Worm (Caenorhabditis elegans) whole organism, mixed stage, embryonic: ENCODE results near the gene T28F3.11.
A peak's percentile ranks its signal among the peaks of the same experiment; 100 is the strongest.

Experiments
- M03D4.4 ChIP-seq: sonication (generic microtip); optimal IDR thresholded peaks from 2 replicates; lab custom pipeline; 2017; ENCODE audit warnings: mild to moderate bottlenecking, missing genetic modification characterization, missing compliant biosample characterization
- ceh-39 ChIP-seq: fragments of 150-350 bp; optimal IDR thresholded peaks from 2 replicates; lab custom pipeline; 2014; ENCODE audit warnings: missing biosample characterization, missing genetic modification characterization
- ceh-43 ChIP-seq: fragments of 200-800 bp; sonication (Bioruptor generic); optimal IDR thresholded peaks from 2 replicates; lab custom pipeline; 2018; ENCODE audit warnings: mild to moderate bottlenecking, missing genetic modification characterization, moderate library complexity, missing compliant biosample characterization
- ceh-83 ChIP-seq: fragments of 200-800 bp; sonication (Bioruptor generic); optimal IDR thresholded peaks from 2 replicates; lab custom pipeline; 2018; ENCODE audit warnings: mild to moderate bottlenecking, missing genetic modification characterization, missing compliant biosample characterization
- ces-1 ChIP-seq: fragments of 150-350 bp; optimal IDR thresholded peaks from 2 replicates; lab custom pipeline; 2014; ENCODE audit warnings: missing biosample characterization, missing genetic modification reagents, missing genetic modification characterization
- cnd-1 ChIP-seq: fragments of 200-800 bp; sonication (Bioruptor generic); optimal IDR thresholded peaks from 2 replicates; lab custom pipeline; 2018; ENCODE audit warnings: mild to moderate bottlenecking, missing genetic modification characterization, missing compliant biosample characterization
- drap-1 ChIP-seq: fragments of 200-800 bp; sonication (Bioruptor generic); optimal IDR thresholded peaks from 3 replicates; lab custom pipeline; 2018; ENCODE audit warnings: mild to moderate bottlenecking, missing genetic modification characterization, missing compliant biosample characterization
- elt-1 ChIP-seq: sonication (generic microtip); optimal IDR thresholded peaks from 2 replicates; lab custom pipeline; 2017; ENCODE audit warnings: missing genetic modification characterization, mild to moderate bottlenecking, missing compliant biosample characterization, antibody characterized with exemption, moderate library complexity, borderline replicate concordance; ENCODE audit not compliant: insufficient read depth
- elt-3 ChIP-seq: fragments of 150-350 bp; optimal IDR thresholded peaks from 2 replicates; lab custom pipeline; 2014; ENCODE audit warnings: missing biosample characterization, missing genetic modification characterization
- ham-2 ChIP-seq: fragments of 200-800 bp; sonication (Bioruptor generic); optimal IDR thresholded peaks from 2 replicates; lab custom pipeline; 2018; ENCODE audit warnings: mild to moderate bottlenecking, missing genetic modification characterization, missing compliant biosample characterization
- hlh-1 ChIP-seq: fragments of 150-350 bp; optimal IDR thresholded peaks from 2 replicates; lab custom pipeline; 2014; ENCODE audit warnings: missing biosample characterization, missing genetic modification reagents, missing genetic modification characterization
- lin-13 ChIP-seq: fragments of 150-350 bp; optimal IDR thresholded peaks from 2 replicates; lab custom pipeline; 2014; ENCODE audit warnings: missing biosample characterization, missing genetic modification characterization
- mab-5 ChIP-seq: fragments of 150-350 bp; optimal IDR thresholded peaks from 2 replicates; lab custom pipeline; 2014; ENCODE audit warnings: missing biosample characterization, missing genetic modification characterization
- mep-1 ChIP-seq: fragments of 150-350 bp; optimal IDR thresholded peaks from 2 replicates; lab custom pipeline; 2017; ENCODE audit warnings: missing biosample characterization, missing genetic modification reagents, missing genetic modification characterization, inconsistent platforms
- mls-2 ChIP-seq: sonication (generic microtip); optimal IDR thresholded peaks from 2 replicates; lab custom pipeline; 2016; ENCODE audit warnings: mild to moderate bottlenecking, missing genetic modification characterization, moderate library complexity, missing compliant biosample characterization
- nhr-12 ChIP-seq: fragments of 150-350 bp; optimal IDR thresholded peaks from 2 replicates; lab custom pipeline; 2014; ENCODE audit warnings: missing biosample characterization, missing genetic modification characterization
- nhr-2 ChIP-seq: fragments of 150-350 bp; optimal IDR thresholded peaks from 2 replicates; lab custom pipeline; 2014; ENCODE audit warnings: missing biosample characterization, missing genetic modification characterization
- nhr-237 ChIP-seq: fragments of 150-350 bp; optimal IDR thresholded peaks from 2 replicates; lab custom pipeline; 2014; ENCODE audit warnings: missing biosample characterization, missing genetic modification characterization
- nhr-28 ChIP-seq: fragments of 150-350 bp; optimal IDR thresholded peaks from 2 replicates; lab custom pipeline; 2014; ENCODE audit warnings: missing biosample characterization, missing genetic modification characterization
- sem-2 ChIP-seq: fragments of 200-800 bp; sonication (Bioruptor generic); optimal IDR thresholded peaks from 2 replicates; lab custom pipeline; 2018; ENCODE audit warnings: mild to moderate bottlenecking, missing genetic modification characterization, missing compliant biosample characterization
- snpc-4 ChIP-seq: fragments of 150-350 bp; optimal IDR thresholded peaks from 2 replicates; lab custom pipeline; 2014; ENCODE audit warnings: missing biosample characterization, missing genetic modification characterization
- sptf-1 ChIP-seq: sonication (generic microtip); optimal IDR thresholded peaks from 2 replicates; lab custom pipeline; 2017; ENCODE audit warnings: mild to moderate bottlenecking, missing genetic modification characterization, moderate library complexity, missing compliant biosample characterization
- tbx-8 ChIP-seq: fragments of 200-800 bp; sonication (Bioruptor generic); optimal IDR thresholded peaks from 2 replicates; lab custom pipeline; 2018; ENCODE audit warnings: mild to moderate bottlenecking, missing genetic modification characterization, moderate library complexity, missing compliant biosample characterization
- unc-39 ChIP-seq: fragments of 150-350 bp; optimal IDR thresholded peaks from 2 replicates; lab custom pipeline; 2014; ENCODE audit warnings: missing biosample characterization, missing genetic modification characterization
- unc-62 ChIP-seq: fragments of 150-350 bp; optimal IDR thresholded peaks from 2 replicates; lab custom pipeline; 2014; ENCODE audit warnings: missing biosample characterization, missing genetic modification reagents, missing genetic modification characterization
- zip-8 ChIP-seq: fragments of 150-350 bp; optimal IDR thresholded peaks from 2 replicates; lab custom pipeline; 2014; ENCODE audit warnings: missing biosample characterization, missing genetic modification characterization

Gene T28F3.11

DNA sequence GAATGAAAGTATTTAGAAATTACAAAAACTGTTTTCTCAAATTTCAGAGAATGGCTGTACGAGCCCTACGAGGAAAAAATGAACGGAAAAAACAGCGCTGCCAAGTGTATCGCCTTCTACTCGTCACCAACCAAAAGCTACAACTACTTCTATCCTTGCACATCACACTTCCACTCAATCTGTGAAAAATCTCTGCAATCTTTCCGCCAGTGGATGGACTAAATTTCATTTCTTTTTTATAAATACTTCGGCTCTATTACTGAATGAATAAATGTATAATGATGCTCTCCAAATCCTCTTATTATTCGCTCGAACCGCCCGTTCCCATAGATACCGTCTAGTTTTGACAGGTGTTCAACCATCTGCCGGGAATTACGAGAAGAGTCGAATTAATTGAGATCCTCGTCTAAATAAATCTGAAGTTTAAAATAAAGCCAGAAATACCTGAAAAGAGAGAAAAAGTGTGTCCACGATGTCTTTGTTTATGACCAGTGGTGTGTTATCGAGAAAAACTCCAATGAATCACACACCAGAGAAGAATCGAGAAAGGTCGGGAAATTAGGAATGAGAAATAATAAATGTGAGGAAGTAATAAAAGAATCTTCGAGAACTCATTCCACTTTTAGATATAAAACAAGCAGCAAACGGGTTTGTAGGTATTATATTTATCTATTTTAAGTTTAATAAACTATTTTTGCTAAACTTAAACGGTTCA, 13.9 kb downstream of the T28F3.11 start:
- TF ChIP-seq cnd-1 (peak; percentile 75), nhr-12 (tag; lab: Kevin White, UChicago) (no peak), ceh-83 (no peak)

DNA sequence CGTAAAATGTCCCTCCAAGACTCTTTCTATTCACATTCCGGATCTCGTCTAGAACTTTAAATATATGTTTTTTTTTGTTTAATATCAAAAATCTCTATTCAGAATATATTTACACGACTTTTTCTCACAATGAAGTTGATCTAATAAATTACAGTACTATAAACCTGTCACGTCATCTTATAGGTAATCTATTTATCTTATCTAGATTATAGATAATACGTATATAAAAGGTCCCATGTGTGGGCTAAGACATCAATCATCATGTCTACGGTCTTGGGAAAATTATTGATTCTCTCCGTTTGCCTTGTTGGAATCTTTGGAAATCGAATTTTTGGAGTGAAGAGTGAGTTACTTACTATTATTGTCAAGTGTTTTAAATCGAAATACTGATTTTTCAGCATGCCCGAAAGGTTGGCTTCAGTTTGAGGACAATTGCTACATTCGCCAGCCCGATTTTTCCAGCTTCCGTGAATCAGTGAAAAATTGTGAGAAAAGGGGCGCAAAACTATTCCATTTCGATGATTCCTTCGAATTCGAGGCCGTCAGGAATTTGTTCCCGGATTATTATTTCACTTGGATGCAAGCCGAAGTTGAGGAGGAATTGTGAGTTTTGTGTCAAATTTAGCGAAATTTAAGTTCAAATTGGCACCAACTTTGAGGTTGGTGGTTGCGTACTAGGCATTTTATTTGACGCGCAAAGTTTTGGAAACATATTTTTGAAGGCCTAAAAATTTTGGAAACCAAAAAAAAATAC, 14.6 kb downstream of the T28F3.11 start, which contains the start of gene clec-196:
Gene clec-196 (plus strand): TSS at position 252 of the 754 bp plus-strand sequence.
- TF ChIP-seq mls-2 (tag; lab: Kevin White, UChicago): no peak
- peak; percentile 3 for TF ChIP-seq ceh-39
- TF ChIP-seq snpc-4: no peak
- no peak for TF ChIP-seq sptf-1 (tag; lab: Kevin White, UChicago)
- TF ChIP-seq nhr-2 (tag; lab: Kevin White, UChicago): peak; percentile 51
- no peak for TF ChIP-seq ceh-43 (GFP tag; lab: Kevin White, UChicago)
- no peak for TF ChIP-seq cnd-1
- TF ChIP-seq elt-3: no peak
- peak; percentile 92 for TF ChIP-seq elt-1 (tag; lab: Kevin White, UChicago)
- peak; percentile 81 for TF ChIP-seq unc-62 (GFP tag; lab: Kevin White, UChicago)

DNA sequence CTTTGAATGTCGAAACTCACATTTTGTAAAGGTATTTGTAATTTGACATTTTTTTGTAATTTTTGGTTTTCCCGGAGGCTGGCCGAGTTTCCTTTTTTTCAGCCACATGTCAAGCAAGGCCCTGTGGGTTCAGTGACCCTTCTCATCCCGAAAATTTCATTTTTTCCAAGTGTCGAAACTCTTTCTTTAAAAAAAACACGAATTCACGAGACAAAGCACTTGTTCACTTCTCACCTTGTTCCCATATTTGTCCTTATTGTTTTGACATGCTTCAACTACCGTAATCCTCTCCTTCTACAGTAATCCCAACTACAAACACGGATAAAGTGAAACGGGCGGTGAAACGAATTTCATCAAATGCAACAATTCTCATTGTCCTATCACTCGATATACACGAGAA, 16.2 kb downstream of the T28F3.11 start, which contains the start of gene lhfp-4:
Gene lhfp-4 (plus strand): TSS at position 301 of the 400 bp plus-strand sequence.
- TF ChIP-seq nhr-28 (tag; lab: Kevin White, UChicago) (no peak), M03D4.4 (tag; lab: Kevin White, UChicago) (no peak), lin-13 (no peak), mab-5 (tag; lab: Kevin White, UChicago) (no peak), ceh-43 (GFP tag; lab: Kevin White, UChicago) (no peak), unc-62 (GFP tag; lab: Kevin White, UChicago) (no peak), ces-1 (GFP tag; lab: Kevin White, UChicago) (no peak), nhr-237 (tag; lab: Kevin White, UChicago) (no peak), sem-2 (no peak), mep-1 (tag; lab: Kevin White, UChicago) (no peak)
- TF ChIP-seq, all 35 proteins: peak for 0

DNA sequence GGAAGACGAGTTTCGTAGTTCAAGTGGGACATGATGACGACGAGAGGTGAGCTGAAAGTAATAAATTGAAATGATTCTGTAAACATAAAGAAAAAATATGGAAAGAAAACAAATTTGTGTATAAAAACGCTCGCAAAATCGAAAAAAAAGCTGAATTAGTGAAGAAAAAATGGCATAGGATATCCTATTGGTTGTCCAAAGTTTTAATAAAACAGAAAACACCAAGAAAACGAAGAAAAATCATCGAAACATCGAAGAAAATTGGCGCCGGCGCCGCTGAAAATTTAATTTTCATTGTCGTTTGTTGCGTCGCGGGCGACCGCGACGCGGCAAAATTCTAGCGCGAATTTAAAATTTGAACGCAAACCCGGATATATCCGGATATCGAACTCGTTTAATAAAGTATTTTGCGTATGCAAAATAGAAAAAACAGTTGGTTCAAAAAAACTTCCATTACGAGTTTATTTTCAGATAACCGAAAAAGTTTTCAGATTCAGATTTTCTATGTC, 17.8 kb downstream of the T28F3.11 start, which contains the start of gene gln-5:
Gene gln-5 (minus strand): TSS at position 51 of the 509 bp plus-strand sequence.
- TF ChIP-seq nhr-12 (tag; lab: Kevin White, UChicago) (no peak), nhr-237 (tag; lab: Kevin White, UChicago) (no peak), sem-2 (no peak), unc-39 (no peak), drap-1 (GFP tag; lab: Kevin White, UChicago) (no peak), ham-2 (GFP tag; lab: Kevin White, UChicago) (no peak), cnd-1 (no peak)

DNA sequence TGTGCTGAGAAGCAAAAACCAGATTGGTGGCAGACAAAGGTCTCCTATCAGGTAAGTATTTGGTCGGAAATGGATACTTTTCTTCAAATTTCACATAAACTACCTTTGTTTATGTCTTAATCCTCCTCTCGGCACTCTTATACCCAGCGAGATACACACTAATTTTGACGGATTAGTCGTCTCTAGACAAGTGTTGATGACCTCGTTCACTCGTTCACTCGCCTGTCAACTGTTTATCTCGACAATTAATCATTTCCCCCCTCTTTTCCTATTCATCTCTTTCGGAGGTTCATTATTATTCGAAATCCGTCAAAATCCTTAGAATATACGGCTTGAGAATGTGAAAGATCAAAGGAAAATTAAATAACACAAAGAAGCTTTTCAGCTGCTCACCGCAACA, 21.8 kb downstream of the T28F3.11 start:
- no peak for TF ChIP-seq elt-1 (tag; lab: Kevin White, UChicago)
- peak; percentile 66 for TF ChIP-seq hlh-1 (tag; lab: Kevin White, UChicago)
- no peak for TF ChIP-seq ceh-43 (GFP tag; lab: Kevin White, UChicago)
- no peak for TF ChIP-seq nhr-28 (tag; lab: Kevin White, UChicago)
- TF ChIP-seq nhr-2 (tag; lab: Kevin White, UChicago): peak; percentile 80
- TF ChIP-seq zip-8 (tag; lab: Kevin White, UChicago): no peak
- peak; percentile 99 for TF ChIP-seq unc-62 (GFP tag; lab: Kevin White, UChicago)
- TF ChIP-seq mab-5 (tag; lab: Kevin White, UChicago): peak; percentile 44
- no peak for TF ChIP-seq tbx-8
- no peak for TF ChIP-seq drap-1 (GFP tag; lab: Kevin White, UChicago)
- no peak for TF ChIP-seq elt-3

DNA sequence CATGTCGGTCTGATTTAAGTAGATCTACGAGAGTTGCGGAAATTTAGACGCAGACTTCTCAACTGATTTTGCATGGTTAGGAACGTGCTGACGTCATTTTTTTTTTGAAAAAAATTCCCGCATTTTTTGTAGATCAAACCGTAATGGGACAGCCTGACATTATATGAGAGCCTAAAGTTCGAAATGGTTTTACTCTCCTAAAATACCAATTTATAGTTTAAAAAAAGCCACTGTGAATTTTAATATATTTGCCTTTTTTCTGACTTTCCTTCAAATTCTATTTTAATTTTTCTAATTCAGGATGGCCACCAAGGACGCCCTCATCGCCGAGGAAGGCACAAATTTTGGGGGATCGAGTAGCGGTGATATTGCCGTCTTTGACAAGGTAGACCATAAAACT, 22.4 kb downstream of the T28F3.11 start, which contains the start of gene atgp-1:
Gene atgp-1 (plus strand): TSS at position 301 of the 400 bp plus-strand sequence.
- TF ChIP-seq elt-1 (tag; lab: Kevin White, UChicago) (no peak), zip-8 (tag; lab: Kevin White, UChicago) (no peak)
